Worm (Caenorhabditis elegans) whole organism, late embryonic: ENCODE data around the gene idpb-4.

ENCODE experiments used
- C08G9.2 ChIP-seq: sonication (generic microtip); optimal IDR thresholded peaks from 2 replicates; lab custom pipeline; 2016; ENCODE audit warnings: mild to moderate bottlenecking, missing genetic modification characterization, moderate library complexity, missing compliant biosample characterization
- K09A11.1 ChIP-seq: sonication (generic microtip); optimal IDR thresholded peaks from 2 replicates; lab custom pipeline; 2017; ENCODE audit warnings: antibody characterized with exemption, mild to moderate bottlenecking, missing genetic modification characterization, missing compliant biosample characterization; ENCODE audit not compliant: insufficient read depth
- ama-1 ChIP-seq: fragments of 150-350 bp; optimal IDR thresholded peaks from 2 replicates; lab custom pipeline; 2014
- ceh-14 ChIP-seq: sonication (generic microtip); optimal IDR thresholded peaks from 2 replicates; lab custom pipeline; 2016; ENCODE audit warnings: missing genotype, missing genetic modification characterization, missing compliant biosample characterization
- ceh-2 ChIP-seq: sonication (generic microtip); optimal IDR thresholded peaks from 2 replicates; lab custom pipeline; 2016; ENCODE audit warnings: missing genotype, missing genetic modification characterization, missing compliant biosample characterization
- ceh-22 ChIP-seq: sonication (generic microtip); optimal IDR thresholded peaks from 2 replicates; lab custom pipeline; 2017; ENCODE audit warnings: missing biosample characterization, missing genetic modification characterization
- ceh-24 ChIP-seq: sonication (generic microtip); optimal IDR thresholded peaks from 2 replicates; lab custom pipeline; 2016; ENCODE audit warnings: mild to moderate bottlenecking, missing genetic modification characterization, missing compliant biosample characterization
- ceh-30 ChIP-seq: fragments of 150-350 bp; optimal IDR thresholded peaks from 2 replicates; lab custom pipeline; 2014; ENCODE audit warnings: missing biosample characterization, missing genetic modification characterization
- ceh-31 ChIP-seq: sonication (generic microtip); optimal IDR thresholded peaks from 2 replicates; lab custom pipeline; 2016; ENCODE audit warnings: missing genetic modification characterization, missing compliant biosample characterization
- ceh-34 ChIP-seq: sonication (generic microtip); optimal IDR thresholded peaks from 2 replicates; lab custom pipeline; 2016; ENCODE audit warnings: mild to moderate bottlenecking, missing genetic modification characterization, missing compliant biosample characterization
- ceh-48 ChIP-seq: sonication (generic microtip); optimal IDR thresholded peaks from 2 replicates; lab custom pipeline; 2016; ENCODE audit warnings: missing genetic modification characterization, inconsistent platforms, missing compliant biosample characterization
- ceh-6 ChIP-seq: fragments of 200-800 bp; sonication (Bioruptor generic); optimal IDR thresholded peaks from 2 replicates; lab custom pipeline; 2018; ENCODE audit warnings: mild to moderate bottlenecking, missing genetic modification characterization, missing compliant biosample characterization
- ceh-9 ChIP-seq: sonication (generic microtip); optimal IDR thresholded peaks from 2 replicates; lab custom pipeline; 2016; ENCODE audit warnings: mild to moderate bottlenecking, missing genetic modification characterization, inconsistent platforms, missing compliant biosample characterization
- dmd-4 ChIP-seq: sonication (generic microtip); optimal IDR thresholded peaks from 2 replicates; lab custom pipeline; 2016; ENCODE audit warnings: borderline replicate concordance, missing genetic modification characterization, missing compliant biosample characterization
- dve-1 ChIP-seq: sonication (generic microtip); optimal IDR thresholded peaks from 2 replicates; lab custom pipeline; 2017; ENCODE audit warnings: antibody characterized with exemption, mild to moderate bottlenecking, missing genetic modification characterization, missing compliant biosample characterization
- elt-2 ChIP-seq: sonication (generic microtip); optimal IDR thresholded peaks from 2 replicates; lab custom pipeline; 2016; ENCODE audit warnings: missing genetic modification reagents, missing genetic modification characterization, missing compliant biosample characterization
- ets-4 ChIP-seq: sonication (generic microtip); optimal IDR thresholded peaks from 2 replicates; lab custom pipeline; 2016; ENCODE audit warnings: missing genetic modification characterization, missing compliant biosample characterization
- eyg-1 ChIP-seq: sonication (generic microtip); optimal IDR thresholded peaks from 2 replicates; lab custom pipeline; 2016; ENCODE audit warnings: missing genotype, missing genetic modification characterization, missing compliant biosample characterization
- fkh-10 ChIP-seq: fragments of 150-350 bp; optimal IDR thresholded peaks from 2 replicates; lab custom pipeline; 2014; ENCODE audit warnings: missing biosample characterization, missing genetic modification reagents, missing genetic modification characterization
- lim-6 ChIP-seq: sonication (generic microtip); optimal IDR thresholded peaks from 2 replicates; lab custom pipeline; 2016; ENCODE audit warnings: missing genetic modification characterization, missing compliant biosample characterization
- lin-11 ChIP-seq: fragments of 200-800 bp; sonication (Bioruptor generic); optimal IDR thresholded peaks from 2 replicates; lab custom pipeline; 2018; ENCODE audit warnings: mild to moderate bottlenecking, missing genetic modification characterization, missing compliant biosample characterization
- madf-2 ChIP-seq: sonication (generic microtip); optimal IDR thresholded peaks from 2 replicates; lab custom pipeline; 2017; ENCODE audit warnings: missing genetic modification characterization, missing compliant biosample characterization
- nfya-1 ChIP-seq: sonication (generic microtip); optimal IDR thresholded peaks from 2 replicates; lab custom pipeline; 2017; ENCODE audit warnings: missing genetic modification characterization, mild to moderate bottlenecking, missing compliant biosample characterization, antibody characterized with exemption, moderate library complexity
- nhr-11 ChIP-seq: fragments of 150-350 bp; optimal IDR thresholded peaks from 2 replicates; lab custom pipeline; 2014; ENCODE audit warnings: missing biosample characterization, missing genetic modification characterization
- npax-4 ChIP-seq: sonication (generic microtip); optimal IDR thresholded peaks from 2 replicates; lab custom pipeline; 2016; ENCODE audit warnings: missing genetic modification characterization, missing compliant biosample characterization
- pat-9 ChIP-seq: fragments of 200-800 bp; sonication (Bioruptor generic); optimal IDR thresholded peaks from 2 replicates; lab custom pipeline; 2018; ENCODE audit warnings: mild to moderate bottlenecking, missing genetic modification characterization, moderate library complexity, missing compliant biosample characterization
- pax-1 ChIP-seq: fragments of 150-350 bp; optimal IDR thresholded peaks from 2 replicates; lab custom pipeline; 2014; ENCODE audit warnings: missing biosample characterization, missing genetic modification characterization
- pha-4 ChIP-seq: fragments of 150-350 bp; optimal IDR thresholded peaks from 2 replicates; lab custom pipeline; 2018; ENCODE audit warnings: missing biosample characterization, missing genetic modification reagents, missing genetic modification characterization
- pqm-1 ChIP-seq: sonication (generic microtip); optimal IDR thresholded peaks from 2 replicates; lab custom pipeline; 2016; ENCODE audit warnings: missing genetic modification characterization, missing compliant biosample characterization
- rnt-1 ChIP-seq: sonication (generic microtip); optimal IDR thresholded peaks from 2 replicates; lab custom pipeline; 2016; ENCODE audit warnings: missing genetic modification characterization, missing compliant biosample characterization
- sox-2 ChIP-seq: fragments of 200-800 bp; sonication (Bioruptor generic); IDR thresholded peaks from 2 replicates; pipeline ENCODE4 v1.3.6; 2022; ENCODE audit warnings: missing genetic modification reagents, missing genetic modification characterization, missing compliant biosample characterization
- sox-4 ChIP-seq: sonication (generic microtip); optimal IDR thresholded peaks from 2 replicates; lab custom pipeline; 2017; ENCODE audit warnings: mild to moderate bottlenecking, missing genetic modification characterization, inconsistent platforms, missing compliant biosample characterization
- tbx-2 ChIP-seq: sonication (generic microtip); optimal IDR thresholded peaks from 2 replicates; lab custom pipeline; 2016; ENCODE audit warnings: missing genetic modification characterization, missing compliant biosample characterization
- tbx-7 ChIP-seq: sonication (generic microtip); optimal IDR thresholded peaks from 2 replicates; lab custom pipeline; 2016; ENCODE audit warnings: missing genotype, missing genetic modification characterization, missing compliant biosample characterization
- ttx-3 ChIP-seq: sonication (generic microtip); optimal IDR thresholded peaks from 2 replicates; lab custom pipeline; 2016; ENCODE audit warnings: missing genetic modification reagents, missing genetic modification characterization, missing compliant biosample characterization
- unc-42 ChIP-seq: sonication (generic microtip); optimal IDR thresholded peaks from 2 replicates; lab custom pipeline; 2016; ENCODE audit warnings: missing genotype, missing genetic modification characterization, missing compliant biosample characterization
- unc-55 ChIP-seq: sonication (generic microtip); optimal IDR thresholded peaks from 2 replicates; lab custom pipeline; 2017; ENCODE audit warnings: missing biosample characterization, missing genetic modification reagents, missing genetic modification characterization
- unc-86 ChIP-seq: sonication (generic microtip); optimal IDR thresholded peaks from 2 replicates; lab custom pipeline; 2016; ENCODE audit warnings: missing genetic modification characterization, missing compliant biosample characterization

The idpb-4 gene

DNA sequence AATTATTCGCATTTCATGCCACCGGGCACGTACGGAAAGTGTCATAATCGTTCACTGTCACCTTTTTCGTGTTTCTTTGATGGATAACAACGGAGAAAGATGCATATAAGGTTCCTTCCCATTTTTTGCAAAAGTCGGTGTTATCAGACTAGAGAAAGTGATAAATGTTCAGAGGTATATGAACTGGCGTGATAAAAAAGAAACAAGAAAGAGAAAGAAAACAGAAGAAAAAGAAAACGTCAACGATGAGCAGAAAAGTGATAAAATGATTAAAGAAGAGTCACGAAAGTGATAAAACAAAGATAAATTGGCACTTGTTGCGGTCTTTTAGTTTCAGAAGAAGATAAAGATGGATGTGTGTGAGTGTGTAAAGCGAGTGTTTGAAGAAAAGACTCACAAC is 7.1 kb downstream of the idpb-4 start:
- TF ChIP-seq lin-11: no peak
- no peak for TF ChIP-seq ceh-22 (tag; lab: Kevin White, UChicago)
- no peak for TF ChIP-seq dmd-4
- TF ChIP-seq C08G9.2 (tag; lab: Kevin White, UChicago): no peak
- no peak for TF ChIP-seq ceh-34 (tag; lab: Kevin White, UChicago)
- TF ChIP-seq elt-2 (tag; lab: Kevin White, UChicago): peak; percentile 51
- TF ChIP-seq ceh-48 (tag; lab: Kevin White, UChicago): no peak

ce11 chrII:8726700-8727099 is 10.7 kb downstream of the idpb-4 start, which contains the start of gene T01B7.9:
T01B7.9 (minus strand) TSS chrII:8726800.
- no peak for TF ChIP-seq pat-9 (tag; lab: Kevin White, UChicago)
- TF ChIP-seq tbx-2 (tag; lab: Kevin White, UChicago): no peak
- no peak for TF ChIP-seq tbx-7
- no peak for TF ChIP-seq unc-55 (GFP tag; lab: Kevin White, UChicago)

ce11 chrII:8721955-8722524 is 15.3 kb downstream of the idpb-4 start, which contains the start of gene trcs-2:
trcs-2 (plus strand) TSS chrII:8722474.
- no peak for TF ChIP-seq pax-1 (tag; lab: Kevin White, UChicago)
- no peak for TF ChIP-seq unc-86
- TF ChIP-seq lim-6 (tag; lab: Kevin White, UChicago): no peak
- no peak for TF ChIP-seq ceh-34 (tag; lab: Kevin White, UChicago)
- no peak for TF ChIP-seq dve-1 (tag; lab: Kevin White, UChicago)
- no peak for TF ChIP-seq rnt-1 (tag; lab: Kevin White, UChicago)
- TF ChIP-seq madf-2 (tag; lab: Kevin White, UChicago): no peak
- no peak for TF ChIP-seq ceh-9 (tag; lab: Kevin White, UChicago)
- no peak for TF ChIP-seq ceh-6 (GFP tag; lab: Kevin White, UChicago)
- no peak for TF ChIP-seq npax-4 (tag; lab: Kevin White, UChicago)
- no peak for TF ChIP-seq sox-2 (GFP tag; lab: Robert Waterston, UW)
- TF ChIP-seq, all 69 proteins: peak for 0

DNA sequence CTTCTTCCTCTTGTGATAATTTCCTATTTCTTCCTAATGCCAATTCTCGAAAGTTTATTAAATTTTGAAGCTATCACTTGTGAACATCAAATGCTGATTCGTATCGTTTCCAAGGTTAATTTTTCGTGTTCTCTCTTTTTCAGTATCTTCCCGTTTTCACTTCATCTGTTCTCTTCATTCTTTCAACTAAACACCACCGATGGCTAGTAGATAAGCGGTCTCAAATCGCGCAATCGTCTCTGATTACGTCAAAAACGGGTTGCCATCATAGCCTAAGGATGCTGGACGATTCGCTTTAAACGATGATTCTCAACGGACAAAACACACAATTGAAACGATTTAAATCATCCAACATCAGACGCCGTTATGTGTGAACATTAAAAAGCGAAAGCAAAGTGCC is 19.8 kb downstream of the idpb-4 start:
- TF ChIP-seq C08G9.2 (tag; lab: Kevin White, UChicago) (no peak), unc-42 (tag; lab: Kevin White, UChicago) (no peak), ceh-9 (tag; lab: Kevin White, UChicago) (no peak), sox-2 (GFP tag; lab: Robert Waterston, UW) (no peak), pqm-1 (tag; lab: Kevin White, UChicago) (no peak), ceh-6 (GFP tag; lab: Kevin White, UChicago) (no peak), ceh-30 (tag; lab: Kevin White, UChicago) (no peak), ama-1 (no peak), ceh-24 (tag; lab: Kevin White, UChicago) (no peak), ets-4 (tag; lab: Kevin White, UChicago) (no peak), fkh-10 (no peak), npax-4 (tag; lab: Kevin White, UChicago) (no peak), madf-2 (tag; lab: Kevin White, UChicago) (no peak)

DNA sequence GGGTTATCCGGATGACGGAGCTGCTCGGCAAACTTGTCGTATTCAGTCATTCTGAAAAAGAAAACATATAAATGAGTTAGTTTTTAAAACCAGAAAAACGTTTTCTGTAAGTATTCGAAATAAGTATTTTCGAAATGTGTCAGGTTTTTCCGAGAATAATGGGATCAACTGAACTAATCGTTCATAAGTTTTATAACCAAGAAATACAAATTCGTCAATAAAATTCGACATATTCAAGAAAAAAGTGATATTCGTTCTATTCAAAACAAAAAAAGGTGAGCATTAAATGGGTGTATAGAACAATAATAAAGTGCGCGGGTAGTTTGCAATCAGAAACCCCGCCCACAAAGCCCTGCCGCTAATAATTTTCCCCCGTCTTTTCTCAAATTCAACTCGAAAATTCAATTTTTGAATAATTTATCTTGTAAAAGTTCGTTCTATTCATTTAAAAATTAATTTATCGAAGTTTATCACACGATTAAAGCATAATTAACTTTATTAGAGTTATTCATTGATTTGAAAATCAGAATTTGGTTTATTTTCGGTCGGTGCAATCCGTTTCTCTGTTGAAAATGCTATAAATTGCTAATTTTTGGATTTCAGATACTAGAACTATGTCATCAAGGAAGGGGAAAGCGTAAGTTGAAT is 21.0 kb downstream of the idpb-4 start, which contains the start of the genes cyn-11 and T01B7.5:
TSS of gene cyn-11 (minus strand) at position 51 of the 648 bp plus-strand sequence.
TSS of gene T01B7.5 (plus strand) at position 598 of the 648 bp plus-strand sequence.
- TF ChIP-seq ceh-2 (tag; lab: Kevin White, UChicago): peak; percentile 22
- no peak for TF ChIP-seq sox-4 (tag; lab: Kevin White, UChicago)
- TF ChIP-seq unc-86: peak; percentile 41
- TF ChIP-seq nhr-11: no peak
- TF ChIP-seq K09A11.1 (tag; lab: Kevin White, UChicago): peak; percentile 70
- peak; percentile 18 for TF ChIP-seq ceh-31 (tag; lab: Kevin White, UChicago)
- TF ChIP-seq ceh-14 (tag; lab: Kevin White, UChicago): peak; percentile 20
- peak; percentile 25 for TF ChIP-seq ttx-3 (tag; lab: Kevin White, UChicago)
- no peak for TF ChIP-seq ceh-24 (tag; lab: Kevin White, UChicago)
- TF ChIP-seq nfya-1 (tag; lab: Kevin White, UChicago): peak; percentile 27
- TF ChIP-seq elt-2 (tag; lab: Kevin White, UChicago): peak; percentile 63
- peak; percentile 73 for TF ChIP-seq unc-42 (tag; lab: Kevin White, UChicago)
- no peak for TF ChIP-seq ceh-22 (tag; lab: Kevin White, UChicago)
- TF ChIP-seq ceh-34 (tag; lab: Kevin White, UChicago): peak; percentile 6
- peak; percentile 46 for TF ChIP-seq eyg-1 (tag; lab: Kevin White, UChicago)
- peak; percentile 45 for TF ChIP-seq tbx-2 (tag; lab: Kevin White, UChicago)
- no peak for TF ChIP-seq pha-4 (tag; lab: Kevin White, UChicago)
